Worm (Caenorhabditis elegans) whole organism, L4 larva: ENCODE data around the gene srg-66.

Source experiments
- F26F4.8 ChIP-seq: fragments of 200-800 bp; sonication (Bioruptor generic); conservative IDR thresholded peaks from 2 replicates; pipeline ENCODE4 v1.3.6; 2022; ENCODE audit warnings: missing genetic modification characterization, missing compliant biosample characterization
- F49E8.2 ChIP-seq: sonication (generic microtip); optimal IDR thresholded peaks from 2 replicates; lab custom pipeline; 2016; ENCODE audit warnings: missing compliant biosample characterization, mild to moderate bottlenecking, missing genetic modification characterization, borderline replicate concordance
- T26A8.4 ChIP-seq: fragments of 200-800 bp; sonication (Bioruptor generic); IDR thresholded peaks from 2 replicates; pipeline ENCODE4 v1.3.6; 2022; ENCODE audit warnings: missing genetic modification characterization, missing compliant biosample characterization
- Y105C5A.15 ChIP-seq: fragments of 200-800 bp; sonication (Bioruptor generic); IDR thresholded peaks from 2 replicates; pipeline ENCODE4 v1.3.6; 2022; ENCODE audit warnings: missing genetic modification characterization, missing compliant biosample characterization
- Y48G9A.11 ChIP-seq: fragments of 200-800 bp; sonication (Bioruptor generic); IDR thresholded peaks from 2 replicates; pipeline ENCODE4 v1.3.6; 2022; ENCODE audit warnings: missing genetic modification reagents, missing genetic modification characterization, missing compliant biosample characterization
- Y5F2A.4 ChIP-seq: fragments of 200-800 bp; sonication (Bioruptor generic); optimal IDR thresholded peaks from 2 replicates; lab custom pipeline; 2018; ENCODE audit warnings: mild to moderate bottlenecking, missing genetic modification characterization, missing compliant biosample characterization
- ZK546.5 ChIP-seq, 2 experiments: sonication (generic microtip); optimal IDR thresholded peaks; 2 replicates each; lab custom pipeline; 2017; ENCODE audit warnings: missing biosample characterization in 2 of 2, missing genetic modification characterization in 2 of 2
- aha-1 ChIP-seq: fragments of 150-350 bp; peaks from one replicate; lab custom pipeline; 2014; ENCODE audit warnings: missing biosample characterization, missing genetic modification characterization
- arid-1 ChIP-seq: fragments of 200-800 bp; sonication (Bioruptor generic); conservative IDR thresholded peaks from 2 replicates; pipeline ENCODE4 v1.3.6; 2022; ENCODE audit warnings: missing genetic modification reagents, missing genetic modification characterization, missing compliant biosample characterization
- ces-1 ChIP-seq: fragments of 150-350 bp; sonication (generic microtip); optimal IDR thresholded peaks from 4 replicates; lab custom pipeline; 2014; ENCODE audit warnings: missing biosample characterization, missing genetic modification reagents, missing genetic modification characterization
- daf-16 ChIP-seq, 3 experiments: sonication (generic microtip); optimal IDR thresholded peaks; 2 replicates each; lab custom pipeline; 2016 to 2017; ENCODE audit warnings: missing genetic modification characterization in 3 of 3, missing genetic modification reagents in 3 of 3, mild to moderate bottlenecking in 2 of 3, missing compliant biosample characterization in 2 of 3, missing biosample characterization in 1 of 3, moderate library complexity in 1 of 3
- daf-8 ChIP-seq: fragments of 200-800 bp; sonication (Bioruptor generic); IDR thresholded peaks from 2 replicates; pipeline ENCODE4 v1.3.6; 2022; ENCODE audit warnings: missing genetic modification characterization, missing compliant biosample characterization
- dmd-8 ChIP-seq: fragments of 200-800 bp; sonication (Bioruptor generic); IDR thresholded peaks from 2 replicates; pipeline ENCODE4 v1.3.6; 2022; ENCODE audit warnings: missing genetic modification characterization, missing compliant biosample characterization
- dmd-9 ChIP-seq: fragments of 200-800 bp; sonication (Bioruptor generic); IDR thresholded peaks from 2 replicates; pipeline ENCODE4 v1.3.6; 2022; ENCODE audit warnings: missing genetic modification reagents, missing genetic modification characterization, missing compliant biosample characterization
- dve-1 ChIP-seq: sonication (generic microtip); optimal IDR thresholded peaks from 2 replicates; lab custom pipeline; 2017; ENCODE audit warnings: antibody characterized with exemption, mild to moderate bottlenecking, missing genetic modification characterization, missing compliant biosample characterization; ENCODE audit not compliant: insufficient read depth
- egl-27 ChIP-seq: sonication (generic microtip); optimal IDR thresholded peaks from 3 replicates; lab custom pipeline; 2017; ENCODE audit warnings: missing biosample characterization, missing genetic modification reagents, missing genetic modification characterization
- fos-1 ChIP-seq: fragments of 150-350 bp; optimal IDR thresholded peaks from 2 replicates; lab custom pipeline; 2014; ENCODE audit warnings: missing biosample characterization, missing genetic modification characterization
- gei-8 ChIP-seq: fragments of 200-800 bp; sonication (Bioruptor generic); optimal IDR thresholded peaks from 2 replicates; lab custom pipeline; 2018; ENCODE audit warnings: mild to moderate bottlenecking, missing genetic modification characterization, missing compliant biosample characterization
- hlh-11 ChIP-seq: fragments of 200-800 bp; sonication (Bioruptor generic); optimal IDR thresholded peaks from 2 replicates; lab custom pipeline; 2018; ENCODE audit warnings: mild to moderate bottlenecking, missing genetic modification characterization, missing compliant biosample characterization
- hlh-30 ChIP-seq: sonication (generic microtip); optimal IDR thresholded peaks from 2 replicates; lab custom pipeline; 2017; ENCODE audit warnings: antibody characterized with exemption, mild to moderate bottlenecking, missing genetic modification characterization, missing compliant biosample characterization; ENCODE audit not compliant: insufficient read depth
- hmg-1.1 ChIP-seq: fragments of 200-800 bp; sonication (Bioruptor generic); IDR thresholded peaks from 2 replicates; pipeline ENCODE4 v1.3.6; 2022; ENCODE audit warnings: missing genetic modification reagents, missing genetic modification characterization, missing compliant biosample characterization
- lim-7 ChIP-seq: fragments of 200-800 bp; sonication (Bioruptor generic); IDR thresholded peaks from 2 replicates; pipeline ENCODE4 v1.3.6; 2022; ENCODE audit warnings: missing genetic modification characterization, missing compliant biosample characterization
- lin-13 ChIP-seq: fragments of 150-350 bp; optimal IDR thresholded peaks from 2 replicates; lab custom pipeline; 2014; ENCODE audit warnings: missing biosample characterization, missing genetic modification reagents, missing genetic modification characterization
- lin-29 ChIP-seq: fragments of 200-800 bp; sonication (Bioruptor generic); IDR thresholded peaks from 2 replicates; pipeline ENCODE4 v1.3.6; 2022; ENCODE audit warnings: missing genetic modification reagents, missing genetic modification characterization, missing compliant biosample characterization
- lin-38 ChIP-seq: fragments of 200-800 bp; sonication (Bioruptor generic); IDR thresholded peaks from 2 replicates; pipeline ENCODE4 v1.3.6; 2022; ENCODE audit warnings: missing genetic modification reagents, missing genetic modification characterization, missing compliant biosample characterization
- lin-39 ChIP-seq: fragments of 150-350 bp; optimal IDR thresholded peaks from 2 replicates; lab custom pipeline; 2014; ENCODE audit warnings: missing biosample characterization, missing genetic modification reagents, missing genetic modification characterization
- lir-3 ChIP-seq: sonication (generic microtip); optimal IDR thresholded peaks from 2 replicates; lab custom pipeline; 2016; ENCODE audit warnings: mild to moderate bottlenecking, missing genetic modification characterization, missing compliant biosample characterization
- madf-9 ChIP-seq: fragments of 200-800 bp; sonication (Bioruptor generic); conservative IDR thresholded peaks from 2 replicates; pipeline ENCODE4 v1.3.6; 2022; ENCODE audit warnings: missing genetic modification reagents, missing genetic modification characterization, missing compliant biosample characterization
- mdl-1 ChIP-seq, 2 experiments: fragments of 150-350 bp in 1 of 2; sonication (generic microtip) in 1 of 2; optimal IDR thresholded peaks; 2 replicates each; lab custom pipeline; 2014 to 2017; ENCODE audit warnings: missing biosample characterization in 2 of 2, missing genetic modification characterization in 2 of 2
- mes-2 ChIP-seq: sonication (generic microtip); optimal IDR thresholded peaks from 2 replicates; lab custom pipeline; 2016; ENCODE audit warnings: missing genotype, mild to moderate bottlenecking, missing genetic modification characterization, missing compliant biosample characterization; ENCODE audit not compliant: poor library complexity, severe bottlenecking
- mxl-2 ChIP-seq: fragments of 200-800 bp; sonication (Bioruptor generic); conservative IDR thresholded peaks from 2 replicates; pipeline ENCODE4 v1.3.6; 2022; ENCODE audit warnings: missing genetic modification reagents, missing genetic modification characterization, missing compliant biosample characterization
- mxl-3 ChIP-seq: fragments of 200-800 bp; sonication (Bioruptor generic); optimal IDR thresholded peaks from 2 replicates; lab custom pipeline; 2018; ENCODE audit warnings: mild to moderate bottlenecking, missing genetic modification characterization, missing compliant biosample characterization
- nhr-10 ChIP-seq: fragments of 150-350 bp; optimal IDR thresholded peaks from 2 replicates; lab custom pipeline; 2014; ENCODE audit warnings: missing biosample characterization, missing genetic modification characterization
- nhr-102 ChIP-seq: sonication (generic microtip); optimal IDR thresholded peaks from 2 replicates; lab custom pipeline; 2016; ENCODE audit warnings: mild to moderate bottlenecking, missing genetic modification characterization, moderate library complexity, missing compliant biosample characterization
- nhr-11 ChIP-seq: fragments of 150-350 bp; optimal IDR thresholded peaks from 2 replicates; lab custom pipeline; 2014; ENCODE audit warnings: missing biosample characterization, missing genetic modification characterization
- nhr-28 ChIP-seq: fragments of 150-350 bp; optimal IDR thresholded peaks from 2 replicates; lab custom pipeline; 2014; ENCODE audit warnings: missing biosample characterization, missing genetic modification characterization
- nhr-77 ChIP-seq: fragments of 150-350 bp; optimal IDR thresholded peaks from 2 replicates; lab custom pipeline; 2014; ENCODE audit warnings: missing biosample characterization, missing genetic modification characterization
- php-3 ChIP-seq: fragments of 200-800 bp; sonication (Bioruptor generic); IDR thresholded peaks from 2 replicates; pipeline ENCODE4 v1.3.6; 2022; ENCODE audit warnings: missing genetic modification reagents, missing genetic modification characterization, missing compliant biosample characterization
- pqm-1 ChIP-seq: sonication (generic microtip); optimal IDR thresholded peaks from 2 replicates; lab custom pipeline; 2017; ENCODE audit warnings: missing biosample characterization, missing genetic modification characterization
- set-16 ChIP-seq: fragments of 200-800 bp; sonication (Bioruptor generic); IDR thresholded peaks from 2 replicates; pipeline ENCODE4 v1.3.6; 2022; ENCODE audit warnings: missing genetic modification reagents, missing genetic modification characterization, missing compliant biosample characterization
- snpc-4 ChIP-seq: fragments of 150-350 bp; optimal IDR thresholded peaks from 2 replicates; lab custom pipeline; 2014; ENCODE audit warnings: missing biosample characterization, missing genetic modification characterization
- tag-97 ChIP-seq: fragments of 200-800 bp; sonication (Bioruptor generic); IDR thresholded peaks from 2 replicates; pipeline ENCODE4 v1.3.6; 2022; ENCODE audit warnings: missing genetic modification characterization, missing compliant biosample characterization
- vab-7 ChIP-seq: fragments of 200-800 bp; sonication (Bioruptor generic); IDR thresholded peaks from 2 replicates; pipeline ENCODE4 v1.3.6; 2022; ENCODE audit warnings: missing genetic modification reagents, missing genetic modification characterization, missing compliant biosample characterization
- zag-1 ChIP-seq: fragments of 150-350 bp; optimal IDR thresholded peaks from 2 replicates; lab custom pipeline; 2014; ENCODE audit warnings: missing biosample characterization, missing genetic modification characterization
- zfp-3 ChIP-seq: fragments of 200-800 bp; sonication (Bioruptor generic); conservative IDR thresholded peaks from 2 replicates; pipeline ENCODE4 v1.3.6; 2022; ENCODE audit warnings: missing genetic modification reagents, missing genetic modification characterization, missing compliant biosample characterization
- zip-2 ChIP-seq: fragments of 150-350 bp; optimal IDR thresholded peaks from 2 replicates; lab custom pipeline; 2014; ENCODE audit warnings: missing biosample characterization, missing genetic modification characterization

The srg-66 gene

DNA sequence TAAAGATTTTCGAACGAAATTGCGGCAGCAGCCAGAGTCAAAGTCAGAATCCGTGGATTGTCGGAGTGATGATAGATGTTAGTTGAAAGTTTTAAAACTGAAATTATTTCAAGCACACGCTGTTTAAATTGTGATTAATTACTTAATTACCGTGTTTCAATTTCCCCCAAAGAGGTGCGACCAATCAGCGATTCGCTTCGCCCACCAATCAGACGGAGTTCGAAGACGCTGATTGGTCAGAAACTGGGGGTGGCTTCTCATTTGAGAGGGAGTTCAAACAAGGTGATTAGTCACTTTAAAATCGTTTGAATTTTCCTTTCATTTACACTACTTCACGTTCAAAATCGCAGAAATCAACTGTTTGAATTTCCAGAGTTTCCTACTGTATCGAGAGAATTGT lies 17.3 kb upstream of the srg-66 start:
- no peak for TF ChIP-seq nhr-10
- no peak for TF ChIP-seq madf-9 (GFP tag; lab: Robert Waterston, UW)
- no peak for TF ChIP-seq dmd-8 (GFP tag; lab: Robert Waterston, UW)
- TF ChIP-seq Y48G9A.11 (GFP tag; lab: Robert Waterston, UW) = no peak
- no peak for TF ChIP-seq lin-13
- no peak for TF ChIP-seq F49E8.2 (tag; lab: Kevin White, UChicago)
- TF ChIP-seq ZK546.5 (tag; optimal IDR thresholded peaks at IDR 0.05; lab: Kevin White, UChicago) = no peak
- TF ChIP-seq Y105C5A.15 (GFP tag; lab: Robert Waterston, UW) = no peak
- TF ChIP-seq hmg-1.1 = no peak
- TF ChIP-seq mdl-1 (tag; optimal IDR thresholded peaks at IDR 0.05; lab: Kevin White, UChicago) = no peak
- no peak for TF ChIP-seq mxl-2 (GFP tag; lab: Robert Waterston, UW)

DNA sequence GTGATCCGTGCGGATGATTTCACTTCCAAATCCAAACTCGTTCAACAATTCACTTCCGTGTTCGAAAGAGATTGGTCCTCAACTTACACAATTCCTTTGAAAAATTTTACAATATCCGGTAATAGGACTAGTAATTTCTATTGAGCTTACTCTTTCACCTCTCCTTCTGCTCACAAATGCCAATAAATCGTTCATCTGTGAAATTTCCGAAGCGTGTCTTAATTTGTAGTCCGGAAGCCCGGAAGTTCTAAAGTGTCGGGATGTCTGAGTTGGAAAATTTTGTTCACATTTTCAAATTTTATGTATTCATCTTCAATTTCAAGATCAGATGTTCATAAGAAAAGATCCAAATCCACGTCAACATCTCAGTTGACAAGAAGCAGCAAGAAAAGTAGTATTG lies 11.2 kb upstream of the srg-66 start, which contains the start of gene T05C3.2:
Gene T05C3.2 (plus strand): TSS at position 301 of the 400 bp plus-strand sequence.
- TF ChIP-seq dve-1 (no peak), nhr-77 (no peak), lin-38 (GFP tag; lab: Robert Waterston, UW) (no peak), Y48G9A.11 (GFP tag; lab: Robert Waterston, UW) (no peak), nhr-11 (no peak), lim-7 (GFP tag; lab: Robert Waterston, UW) (no peak), F49E8.2 (tag; lab: Kevin White, UChicago) (no peak), zip-2 (no peak), daf-16 (GFP tag; optimal IDR thresholded peaks at IDR 0.05; lab: Kevin White, UChicago) (no peak), daf-16 (tag; optimal IDR thresholded peaks at IDR 0.05; lab: Kevin White, UChicago) (no peak), fos-1 (tag; lab: Kevin White, UChicago) (no peak), T26A8.4 (no peak), dmd-9 (no peak), nhr-10 (no peak), arid-1 (GFP tag; lab: Robert Waterston, UW) (no peak), dmd-8 (GFP tag; lab: Robert Waterston, UW) (no peak), lin-29 (GFP tag; lab: Robert Waterston, UW) (no peak), nhr-102 (tag; lab: Kevin White, UChicago) (no peak)

DNA sequence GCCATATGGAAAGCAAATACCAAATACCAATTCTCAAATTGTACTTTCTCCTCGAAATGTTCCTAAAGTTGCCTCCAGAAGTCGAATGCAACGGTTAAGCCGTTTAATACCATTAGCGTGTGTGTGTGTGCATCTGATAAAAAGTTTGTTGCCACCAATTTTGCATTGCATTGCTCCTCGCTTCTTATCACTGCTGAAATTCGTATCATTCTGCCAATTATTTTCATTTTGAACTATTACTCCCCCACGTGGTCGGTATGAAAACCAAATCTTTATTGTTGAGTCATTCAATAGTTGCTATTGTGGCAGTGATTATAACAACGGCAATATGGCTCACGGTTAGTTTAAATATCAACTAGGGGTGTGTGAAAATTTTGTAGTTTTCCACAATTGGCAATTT lies 8.0 kb upstream of the srg-66 start, which contains the start of gene T05C3.6:
Gene T05C3.6 (plus strand): TSS at position 241 of the 400 bp plus-strand sequence.
- peak; percentile 94 for TF ChIP-seq pqm-1 (tag; lab: Kevin White, UChicago)
- no peak for TF ChIP-seq zag-1
- no peak for TF ChIP-seq lin-29 (GFP tag; lab: Robert Waterston, UW)
- TF ChIP-seq php-3 (GFP tag; lab: Robert Waterston, UW) = 0 out of 2 replicates have a peak, but pooled peaks have one; percentile 51
- TF ChIP-seq ces-1 = no peak
- TF ChIP-seq nhr-28 = peak; percentile 66
- TF ChIP-seq lim-7 (GFP tag; lab: Robert Waterston, UW) = no peak
- no peak for TF ChIP-seq gei-8 (GFP tag; lab: Kevin White, UChicago)
- no peak for TF ChIP-seq tag-97 (GFP tag; lab: Robert Waterston, UW)
- no peak for TF ChIP-seq arid-1 (GFP tag; lab: Robert Waterston, UW)
- TF ChIP-seq lir-3 (tag; lab: Kevin White, UChicago) = no peak
- TF ChIP-seq madf-9 (GFP tag; lab: Robert Waterston, UW) = no peak
- TF ChIP-seq F26F4.8 (GFP tag; lab: Robert Waterston, UW) = no peak
- TF ChIP-seq daf-8 = no peak
- TF ChIP-seq Y5F2A.4 (GFP tag; lab: Kevin White, UChicago) = no peak
- no peak for TF ChIP-seq mes-2 (tag; lab: Kevin White, UChicago)
- TF ChIP-seq dve-1 = no peak
- TF ChIP-seq mdl-1 (tag; optimal IDR thresholded peaks at IDR 0.05; lab: Kevin White, UChicago) = peak in 1 of 2 experiments; percentile 64
- no peak for TF ChIP-seq set-16 (GFP tag; lab: Robert Waterston, UW)
- no peak for TF ChIP-seq egl-27 (tag; lab: Kevin White, UChicago)
- TF ChIP-seq snpc-4 (tag; lab: Kevin White, UChicago) = no peak
- TF ChIP-seq zfp-3 = no peak
- no peak for TF ChIP-seq zip-2
- no peak for TF ChIP-seq hlh-30 (tag; lab: Kevin White, UChicago)
- no peak for TF ChIP-seq aha-1 (tag; lab: Kevin White, UChicago)
- TF ChIP-seq hlh-11 (tag; lab: Kevin White, UChicago) = no peak
- no peak for TF ChIP-seq daf-16 (GFP tag; optimal IDR thresholded peaks at IDR 0.05; lab: Kevin White, UChicago)
- peak; percentile 84 for TF ChIP-seq daf-16 (tag; optimal IDR thresholded peaks at IDR 0.05; lab: Kevin White, UChicago)
- TF ChIP-seq hmg-1.1 = no peak
- no peak for TF ChIP-seq vab-7 (GFP tag; lab: Robert Waterston, UW)
- peak; percentile 57 for TF ChIP-seq mxl-3 (GFP tag; lab: Kevin White, UChicago)
- TF ChIP-seq lin-39 (tag; lab: Kevin White, UChicago) = no peak
- TF ChIP-seq ZK546.5 (tag; optimal IDR thresholded peaks at IDR 0.05; lab: Kevin White, UChicago) = no peak
